Fruit fly (Drosophila melanogaster) whole organism, pupa: ENCODE data around the gene Ulp1.

Experiments used
- CG12605 ChIP-seq: fragments of 200-800 bp; sonication (Bioruptor generic); IDR thresholded peaks from 2 replicates; pipeline ENCODE4 v1.3.6; 2022; ENCODE audit warnings: missing biosample characterization, missing genetic modification characterization
- CG13204 ChIP-seq: fragments of 200-800 bp; sonication (Bioruptor generic); optimal IDR thresholded peaks from 2 replicates; lab custom pipeline; 2018; ENCODE audit warnings: missing biosample characterization, mild to moderate bottlenecking, missing genetic modification characterization, moderate library complexity
- CG4496 ChIP-seq: fragments of 200-800 bp; sonication (Bioruptor generic); IDR thresholded peaks from 3 replicates; pipeline ENCODE4 v1.3.6; 2022; ENCODE audit warnings: missing biosample characterization, missing genetic modification characterization
- CG8301 ChIP-seq: fragments of 200-800 bp; sonication (Bioruptor generic); optimal IDR thresholded peaks from 2 replicates; lab custom pipeline; 2018; ENCODE audit warnings: missing biosample characterization, mild to moderate bottlenecking, missing genetic modification characterization
- CG9948 ChIP-seq: fragments of 200-800 bp; sonication (Bioruptor generic); optimal IDR thresholded peaks from 2 replicates; lab custom pipeline; 2018; ENCODE audit warnings: missing biosample characterization, mild to moderate bottlenecking, missing genetic modification characterization, moderate library complexity
- EcR ChIP-seq: fragments of 200-800 bp; sonication (Bioruptor generic); optimal IDR thresholded peaks from 3 replicates; lab custom pipeline; 2019; ENCODE audit warnings: missing biosample characterization, missing genetic modification characterization, mild to moderate bottlenecking, moderate library complexity, missing genetic modification reagents
- Pif1B ChIP-seq: fragments of 200-800 bp; sonication (Bioruptor generic); optimal IDR thresholded peaks from 3 replicates; lab custom pipeline; 2016; ENCODE audit warnings: missing biosample characterization, missing genetic modification characterization
- Snoo ChIP-seq: fragments of 200-800 bp; sonication (Bioruptor generic); optimal IDR thresholded peaks from 3 replicates; lab custom pipeline; 2017; ENCODE audit warnings: missing biosample characterization, mild to moderate bottlenecking, missing genetic modification characterization, inconsistent platforms
- fd96Ca ChIP-seq: fragments of 200-800 bp; sonication (Bioruptor generic); IDR thresholded peaks from 3 replicates; pipeline ENCODE4 v1.3.6; 2022; ENCODE audit warnings: missing biosample characterization, missing genetic modification characterization
- gl ChIP-seq: fragments of 200-800 bp; sonication (Bioruptor generic); optimal IDR thresholded peaks from 2 replicates; lab custom pipeline; 2018; ENCODE audit warnings: missing biosample characterization, mild to moderate bottlenecking, missing genetic modification characterization
- rn ChIP-seq: fragments of 200-800 bp; sonication (Bioruptor generic); IDR thresholded peaks from 2 replicates; pipeline ENCODE4 v1.3.6; 2022; ENCODE audit warnings: missing biosample characterization, missing genetic modification characterization

- TF ChIP-seq EcR (GFP tag; lab: Kevin White, UChicago) (no peak), CG13204 (GFP tag; lab: Kevin White, UChicago) (no peak), CG8301 (no peak), gl (no peak), CG12605 (no peak), Pif1B (no peak), CG9948 (tag; lab: Kevin White, UChicago) (no peak), fd96Ca (GFP tag; lab: Robert Waterston, UW) (no peak), CG4496 (no peak), Snoo (no peak), rn (GFP tag; lab: Robert Waterston, UW) (no peak)
These were observed 4.0 kb upstream of the Ulp1 start, which contains the start of gene CG14195 for dm6 chrX:19211982-19212381.
